Worm (Caenorhabditis elegans): ENCODE measurements around the gene spp-29.

- TF ChIP-seq mep-1 (tag; optimal IDR thresholded peaks at IDR 0.05) (no peak), nhr-76 (tag; optimal IDR thresholded peaks at IDR 0.05) (no peak), hlh-1 (tag; optimal IDR thresholded peaks at IDR 0.05) (no peak), nhr-28 (tag; optimal IDR thresholded peaks at IDR 0.05) (no peak), elt-3 (tag; optimal IDR thresholded peaks at IDR 0.05) (no peak), pha-4 (tag; optimal IDR thresholded peaks at IDR 0.05) (no peak), nhr-12 (tag; optimal IDR thresholded peaks at IDR 0.05) (no peak), nhr-237 (tag; optimal IDR thresholded peaks at IDR 0.05) (no peak), unc-62 (GFP tag; optimal IDR thresholded peaks at IDR 0.05) (no peak), ces-1 (GFP tag; optimal IDR thresholded peaks at IDR 0.05) (no peak), mab-5 (tag; optimal IDR thresholded peaks at IDR 0.05) (no peak), lin-13 (tag; optimal IDR thresholded peaks at IDR 0.05) (no peak), unc-39 (tag; optimal IDR thresholded peaks at IDR 0.05) (no peak)
These were observed 34.4 kb downstream of the spp-29 start for ce11 chrV:17662260-17662659.
